Worm (Caenorhabditis elegans) whole organism, dauer: ENCODE data around the gene sup-18.

Source experiments
- unc-62 ChIP-seq: sonication (generic microtip); optimal IDR thresholded peaks from 2 replicates; lab custom pipeline; 2017; ENCODE audit warnings: missing biosample characterization, missing genetic modification reagents, missing genetic modification characterization

sup-18 gene

ce11 chrIII:7854494-7855184 is 24.1 kb downstream of the sup-18 start, which contains the start of gene rpl-35:
TSS of gene rpl-35 (plus strand) at chrIII:7855134.
- peak; percentile 38 for TF ChIP-seq unc-62 (GFP tag; lab: Kevin White, UChicago)

- TF ChIP-seq unc-62 (GFP tag; lab: Kevin White, UChicago) = no peak
These were observed 30.5 kb downstream of the sup-18 start for ce11 chrIII:7848173-7848572.

ce11 chrIII:7843536-7843935 is 35.2 kb downstream of the sup-18 start, which contains the start of gene ZK652.8:
TSS of gene ZK652.8 (minus strand) at chrIII:7843636.
- no peak for TF ChIP-seq unc-62 (GFP tag; lab: Kevin White, UChicago)

- no peak for TF ChIP-seq unc-62 (GFP tag; lab: Kevin White, UChicago)
These were observed 39.6 kb downstream of the sup-18 start, which contains the start of gene ceh-23 for ce11 chrIII:7838907-7839642. TSS of gene ceh-23 (plus strand) at chrIII:7839592.

ce11 chrIII:7837567-7837966 is 41.1 kb downstream of the sup-18 start:
- TF ChIP-seq unc-62 (GFP tag; lab: Kevin White, UChicago) = no peak

- no peak for TF ChIP-seq unc-62 (GFP tag; lab: Kevin White, UChicago)
These were observed 43.0 kb downstream of the sup-18 start for ce11 chrIII:7835684-7836083.

- TF ChIP-seq unc-62 (GFP tag; lab: Kevin White, UChicago) = no peak
These were observed 43.9 kb downstream of the sup-18 start for ce11 chrIII:7834848-7835247.

ce11 chrIII:7832473-7832872 is 46.2 kb downstream of the sup-18 start:
- TF ChIP-seq unc-62 (GFP tag; lab: Kevin White, UChicago) = no peak

- no peak for TF ChIP-seq unc-62 (GFP tag; lab: Kevin White, UChicago)
These were observed 49.9 kb downstream of the sup-18 start, which contains the start of the genes egl-45 and kcmf-1 for ce11 chrIII:7828576-7829461. TSS of gene egl-45 (minus strand) at chrIII:7828626. TSS of gene kcmf-1 (plus strand) at chrIII:7829411.
